Worm (Caenorhabditis elegans) whole organism, L4 larva: Measurements from ENCODE around the gene slmp-1.
A peak's percentile ranks its signal among the peaks of the same experiment; 100 is the strongest.

ENCODE experiments used
- D1046.2 ChIP-seq: fragments of 200-800 bp; sonication (Bioruptor generic); IDR thresholded peaks from 2 replicates; pipeline ENCODE4 v1.3.6; 2022; ENCODE audit warnings: missing genetic modification characterization, missing compliant biosample characterization
- F26F4.8 ChIP-seq: fragments of 200-800 bp; sonication (Bioruptor generic); conservative IDR thresholded peaks from 2 replicates; pipeline ENCODE4 v1.3.6; 2022; ENCODE audit warnings: missing genetic modification characterization, missing compliant biosample characterization
- F37D6.2 ChIP-seq: sonication (generic microtip); optimal IDR thresholded peaks from 2 replicates; lab custom pipeline; 2016; ENCODE audit warnings: mild to moderate bottlenecking, missing genetic modification characterization, missing compliant biosample characterization
- F49E8.2 ChIP-seq: sonication (generic microtip); optimal IDR thresholded peaks from 2 replicates; lab custom pipeline; 2016; ENCODE audit warnings: missing compliant biosample characterization, mild to moderate bottlenecking, missing genetic modification characterization, borderline replicate concordance
- Y48G9A.11 ChIP-seq: fragments of 200-800 bp; sonication (Bioruptor generic); IDR thresholded peaks from 2 replicates; pipeline ENCODE4 v1.3.6; 2022; ENCODE audit warnings: missing genetic modification reagents, missing genetic modification characterization, missing compliant biosample characterization
- Y5F2A.4 ChIP-seq: fragments of 200-800 bp; sonication (Bioruptor generic); optimal IDR thresholded peaks from 2 replicates; lab custom pipeline; 2018; ENCODE audit warnings: mild to moderate bottlenecking, missing genetic modification characterization, missing compliant biosample characterization
- aha-1 ChIP-seq: fragments of 150-350 bp; peaks from one replicate; lab custom pipeline; 2014; ENCODE audit warnings: missing biosample characterization, missing genetic modification characterization
- aly-2 ChIP-seq: sonication (generic microtip); optimal IDR thresholded peaks from 2 replicates; lab custom pipeline; 2018; ENCODE audit warnings: missing biosample characterization, missing genetic modification characterization
- ama-1 ChIP-seq: fragments of 150-350 bp; optimal IDR thresholded peaks from 2 replicates; lab custom pipeline; 2014; ENCODE audit warnings: inconsistent platforms, mixed read lengths
- arid-1 ChIP-seq: fragments of 200-800 bp; sonication (Bioruptor generic); conservative IDR thresholded peaks from 2 replicates; pipeline ENCODE4 v1.3.6; 2022; ENCODE audit warnings: missing genetic modification reagents, missing genetic modification characterization, missing compliant biosample characterization
- ceh-28 ChIP-seq: fragments of 150-350 bp; optimal IDR thresholded peaks from 2 replicates; lab custom pipeline; 2014; ENCODE audit warnings: missing biosample characterization, missing genetic modification reagents, missing genetic modification characterization
- ceh-82 ChIP-seq: sonication (generic microtip); optimal IDR thresholded peaks from 2 replicates; lab custom pipeline; 2017; ENCODE audit warnings: missing biosample characterization, missing genetic modification characterization
- ces-1 ChIP-seq: fragments of 150-350 bp; sonication (generic microtip); optimal IDR thresholded peaks from 4 replicates; lab custom pipeline; 2014; ENCODE audit warnings: missing biosample characterization, missing genetic modification reagents, missing genetic modification characterization
- cey-2 ChIP-seq: sonication (generic microtip); optimal IDR thresholded peaks from 3 replicates; lab custom pipeline; 2017; ENCODE audit warnings: missing genetic modification characterization, mild to moderate bottlenecking, missing compliant biosample characterization, antibody characterized with exemption, borderline replicate concordance; ENCODE audit not compliant: insufficient read depth
- daf-12 ChIP-seq: fragments of 150-350 bp; optimal IDR thresholded peaks from 2 replicates; lab custom pipeline; 2014; ENCODE audit warnings: missing biosample characterization, missing genetic modification reagents, missing genetic modification characterization
- daf-19 ChIP-seq: fragments of 200-800 bp; sonication (Bioruptor generic); conservative IDR thresholded peaks from 2 replicates; pipeline ENCODE4 v1.3.6; 2022; ENCODE audit warnings: missing genetic modification characterization, missing compliant biosample characterization
- dmd-6 ChIP-seq: fragments of 200-800 bp; sonication (Bioruptor generic); IDR thresholded peaks from 2 replicates; pipeline ENCODE4 v1.3.6; 2022; ENCODE audit warnings: missing genetic modification reagents, missing genetic modification characterization, missing compliant biosample characterization
- dmd-9 ChIP-seq: fragments of 200-800 bp; sonication (Bioruptor generic); IDR thresholded peaks from 2 replicates; pipeline ENCODE4 v1.3.6; 2022; ENCODE audit warnings: missing genetic modification reagents, missing genetic modification characterization, missing compliant biosample characterization
- duxl-1 ChIP-seq: sonication (generic microtip); optimal IDR thresholded peaks from 2 replicates; lab custom pipeline; 2016; ENCODE audit warnings: mild to moderate bottlenecking, missing genetic modification characterization, moderate library complexity, missing compliant biosample characterization; ENCODE audit not compliant: poor library complexity
- egl-27 ChIP-seq: sonication (generic microtip); optimal IDR thresholded peaks from 3 replicates; lab custom pipeline; 2017; ENCODE audit warnings: missing biosample characterization, missing genetic modification reagents, missing genetic modification characterization
- fkh-10 ChIP-seq: fragments of 150-350 bp; optimal IDR thresholded peaks from 2 replicates; lab custom pipeline; 2014; ENCODE audit warnings: missing biosample characterization, missing genetic modification reagents, missing genetic modification characterization
- gei-8 ChIP-seq: fragments of 200-800 bp; sonication (Bioruptor generic); optimal IDR thresholded peaks from 2 replicates; lab custom pipeline; 2018; ENCODE audit warnings: mild to moderate bottlenecking, missing genetic modification characterization, missing compliant biosample characterization
- jun-1 ChIP-seq: fragments of 150-350 bp; optimal IDR thresholded peaks from 2 replicates; lab custom pipeline; 2014; ENCODE audit warnings: missing biosample characterization, missing genetic modification reagents, missing genetic modification characterization
- mdl-1 ChIP-seq, 2 experiments: fragments of 150-350 bp in 1 of 2; sonication (generic microtip) in 1 of 2; optimal IDR thresholded peaks; 2 replicates each; lab custom pipeline; 2014 to 2017; ENCODE audit warnings: missing biosample characterization in 2 of 2, missing genetic modification characterization in 2 of 2
- mdt-29 ChIP-seq: fragments of 200-800 bp; sonication (Bioruptor generic); IDR thresholded peaks from 2 replicates; pipeline ENCODE4 v1.3.6; 2022; ENCODE audit warnings: missing genetic modification reagents, missing genetic modification characterization, missing compliant biosample characterization
- mep-1 ChIP-seq: fragments of 150-350 bp; sonication (generic microtip); optimal IDR thresholded peaks from 3 replicates; lab custom pipeline; 2014; ENCODE audit warnings: missing biosample characterization, missing genetic modification characterization
- mes-2 ChIP-seq: sonication (generic microtip); optimal IDR thresholded peaks from 2 replicates; lab custom pipeline; 2016; ENCODE audit warnings: missing genotype, mild to moderate bottlenecking, missing genetic modification characterization, missing compliant biosample characterization; ENCODE audit not compliant: poor library complexity, severe bottlenecking
- nhr-10 ChIP-seq: fragments of 150-350 bp; optimal IDR thresholded peaks from 2 replicates; lab custom pipeline; 2014; ENCODE audit warnings: missing biosample characterization, missing genetic modification characterization
- nhr-11 ChIP-seq: fragments of 150-350 bp; optimal IDR thresholded peaks from 2 replicates; lab custom pipeline; 2014; ENCODE audit warnings: missing biosample characterization, missing genetic modification characterization
- nhr-25 ChIP-seq: sonication (generic microtip); optimal IDR thresholded peaks from 2 replicates; lab custom pipeline; 2017; ENCODE audit warnings: missing genetic modification characterization, mild to moderate bottlenecking, missing compliant biosample characterization, antibody characterized with exemption, moderate library complexity, borderline replicate concordance; ENCODE audit not compliant: insufficient read depth
- nhr-41 ChIP-seq: fragments of 200-800 bp; sonication (Bioruptor generic); IDR thresholded peaks from 2 replicates; pipeline ENCODE4 v1.3.6; 2022; ENCODE audit warnings: missing genetic modification reagents, missing genetic modification characterization, missing compliant biosample characterization
- nhr-42 ChIP-seq: fragments of 200-800 bp; sonication (Bioruptor generic); IDR thresholded peaks from 2 replicates; pipeline ENCODE4 v1.3.6; 2022; ENCODE audit warnings: missing genetic modification characterization, missing compliant biosample characterization
- nhr-76 ChIP-seq: fragments of 150-350 bp; optimal IDR thresholded peaks from 2 replicates; lab custom pipeline; 2014; ENCODE audit warnings: missing biosample characterization, missing genetic modification characterization
- pqm-1 ChIP-seq: sonication (generic microtip); optimal IDR thresholded peaks from 2 replicates; lab custom pipeline; 2017; ENCODE audit warnings: missing biosample characterization, missing genetic modification characterization
- rbr-2 ChIP-seq: sonication (generic microtip); optimal IDR thresholded peaks from 2 replicates; lab custom pipeline; 2016; ENCODE audit warnings: missing genotype, missing genetic modification characterization, missing compliant biosample characterization
- saeg-2 ChIP-seq: fragments of 200-800 bp; sonication (Bioruptor generic); IDR thresholded peaks from 2 replicates; pipeline ENCODE4 v1.3.6; 2022; ENCODE audit warnings: missing genetic modification reagents, missing genetic modification characterization, missing compliant biosample characterization
- skn-1 ChIP-seq: fragments of 150-350 bp; optimal IDR thresholded peaks from 2 replicates; lab custom pipeline; 2014; ENCODE audit warnings: missing biosample characterization, missing genetic modification characterization
- snpc-1.2 ChIP-seq: fragments of 200-800 bp; sonication (Bioruptor generic); IDR thresholded peaks from 2 replicates; pipeline ENCODE4 v1.3.6; 2022; ENCODE audit warnings: missing genetic modification reagents, missing genetic modification characterization, missing compliant biosample characterization
- spr-1 ChIP-seq: sonication (generic microtip); optimal IDR thresholded peaks from 2 replicates; lab custom pipeline; 2016; ENCODE audit warnings: mild to moderate bottlenecking, missing genetic modification characterization, missing compliant biosample characterization
- spr-3 ChIP-seq: fragments of 200-800 bp; sonication (Bioruptor generic); optimal IDR thresholded peaks from 2 replicates; lab custom pipeline; 2018; ENCODE audit warnings: mild to moderate bottlenecking, missing genetic modification characterization, missing compliant biosample characterization
- tra-1 ChIP-seq: fragments of 200-800 bp; sonication (Bioruptor generic); IDR thresholded peaks from 2 replicates; pipeline ENCODE4 v1.3.6; 2022; ENCODE audit warnings: missing genetic modification reagents, missing genetic modification characterization, missing compliant biosample characterization
- unc-130 ChIP-seq: sonication (generic microtip); optimal IDR thresholded peaks from 2 replicates; lab custom pipeline; 2016; ENCODE audit warnings: missing genetic modification reagents, missing genetic modification characterization, missing compliant biosample characterization
- unc-39 ChIP-seq: sonication (generic microtip); optimal IDR thresholded peaks from 2 replicates; lab custom pipeline; 2017; ENCODE audit warnings: missing biosample characterization, missing genetic modification characterization
- unc-62 ChIP-seq, 3 experiments: fragments of 150-350 bp in 1 of 3; sonication (generic microtip); optimal IDR thresholded peaks in 2 of 3; peaks in 1 of 3; 1 replicate in 1 of 3; 2 replicates in 2 of 3; lab custom pipeline; 2014 to 2017; ENCODE audit warnings: missing biosample characterization in 3 of 3, missing genetic modification characterization in 3 of 3, missing genetic modification reagents in 3 of 3, missing genotype in 1 of 3
- zip-2 ChIP-seq: fragments of 150-350 bp; optimal IDR thresholded peaks from 2 replicates; lab custom pipeline; 2014; ENCODE audit warnings: missing biosample characterization, missing genetic modification characterization
- ztf-11 ChIP-seq: fragments of 150-350 bp; optimal IDR thresholded peaks from 2 replicates; lab custom pipeline; 2014; ENCODE audit warnings: missing biosample characterization, missing genetic modification characterization
- ztf-7 ChIP-seq: fragments of 150-350 bp; optimal IDR thresholded peaks from 2 replicates; lab custom pipeline; 2014; ENCODE audit warnings: missing biosample characterization, missing genetic modification characterization

Gene slmp-1

DNA sequence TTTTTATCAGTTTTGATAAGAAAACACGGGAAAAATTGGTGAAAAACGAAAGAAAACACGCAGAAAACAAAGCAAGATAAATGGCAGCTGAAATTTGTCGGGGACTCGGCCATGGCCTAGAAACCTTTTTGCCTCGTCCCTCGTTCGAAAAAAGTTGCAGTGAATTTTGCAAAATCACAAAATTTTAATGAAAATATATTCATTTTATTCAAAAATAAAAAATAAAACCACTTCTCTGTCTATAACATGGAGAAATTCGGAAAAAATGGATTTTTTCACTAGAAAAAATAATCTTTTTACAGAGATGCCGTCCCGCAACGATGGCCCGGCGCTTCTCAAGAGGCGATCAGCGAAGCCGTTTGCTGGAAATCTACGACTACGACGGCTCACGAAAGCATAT is 8.6 kb downstream of the slmp-1 start, which contains the start of gene Y67D8A.2:
TSS of gene Y67D8A.2 (plus strand) at position 301 of the 400 bp plus-strand sequence.
- TF ChIP-seq zip-2 (tag; lab: Kevin White, UChicago): no peak
- TF ChIP-seq D1046.2 (GFP tag; lab: Robert Waterston, UW): no peak
- TF ChIP-seq nhr-42: no peak
- no peak for TF ChIP-seq unc-39 (tag; lab: Kevin White, UChicago)
- no peak for TF ChIP-seq daf-12 (tag; lab: Kevin White, UChicago)
- TF ChIP-seq aha-1 (tag; lab: Kevin White, UChicago): no peak
- no peak for TF ChIP-seq pqm-1 (tag; lab: Kevin White, UChicago)
- TF ChIP-seq mep-1 (tag; lab: Kevin White, UChicago): no peak
- TF ChIP-seq ceh-28 (tag; lab: Kevin White, UChicago): no peak
- TF ChIP-seq unc-62 (GFP tag; optimal IDR thresholded peaks at IDR 0.05 in 1 of 2; lab: Kevin White, UChicago): no peak
- TF ChIP-seq unc-62 (tag; optimal IDR thresholded peaks at IDR 0.05; lab: Kevin White, UChicago): no peak
- TF ChIP-seq jun-1 (tag; lab: Kevin White, UChicago): no peak
- no peak for TF ChIP-seq nhr-76 (tag; lab: Kevin White, UChicago)
- no peak for TF ChIP-seq nhr-10 (tag; lab: Kevin White, UChicago)
- TF ChIP-seq tra-1 (GFP tag; lab: Robert Waterston, UW): no peak

DNA sequence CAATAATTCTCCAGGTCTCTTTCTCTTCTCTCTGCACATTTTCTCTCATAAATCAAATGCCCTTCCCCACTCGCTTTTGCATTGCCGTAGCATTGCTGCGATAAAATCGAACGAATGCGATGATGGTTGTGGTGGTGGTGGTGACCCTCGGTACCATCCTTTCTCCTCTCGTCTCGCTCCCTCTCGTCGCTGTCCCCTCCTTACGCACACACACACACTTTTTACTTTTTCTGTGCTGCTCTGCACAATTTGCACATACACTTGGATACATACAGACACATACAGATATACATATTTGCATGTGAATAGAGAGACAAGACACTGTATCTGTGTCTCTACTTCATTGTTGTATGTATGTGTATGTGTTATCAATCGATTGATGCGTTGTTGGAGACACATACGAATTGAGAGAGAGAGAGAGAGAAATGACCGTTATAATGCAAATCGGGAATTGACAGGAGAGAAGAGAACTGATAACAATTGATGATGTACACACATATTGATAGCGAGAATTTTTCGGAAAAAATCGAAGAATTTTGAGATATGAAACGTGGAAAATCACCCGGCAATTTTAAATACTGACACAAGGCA is 14.1 kb downstream of the slmp-1 start:
- TF ChIP-seq F26F4.8 (GFP tag; lab: Robert Waterston, UW): no peak
- TF ChIP-seq nhr-25 (tag; lab: Kevin White, UChicago): peak; percentile 5
- TF ChIP-seq duxl-1 (tag; lab: Kevin White, UChicago): no peak
- no peak for TF ChIP-seq Y48G9A.11 (GFP tag; lab: Robert Waterston, UW)
- TF ChIP-seq cey-2 (tag; lab: Kevin White, UChicago): no peak
- TF ChIP-seq unc-39 (tag; lab: Kevin White, UChicago): no peak
- peak; percentile 37 for TF ChIP-seq spr-1 (tag; lab: Kevin White, UChicago)
- no peak for TF ChIP-seq arid-1 (GFP tag; lab: Robert Waterston, UW)
- no peak for TF ChIP-seq ztf-11 (tag; lab: Kevin White, UChicago)
- TF ChIP-seq ztf-7 (tag; lab: Kevin White, UChicago): no peak
- TF ChIP-seq mep-1 (tag; lab: Kevin White, UChicago): peak; percentile 86
- peak; percentile 55 for TF ChIP-seq rbr-2 (tag; lab: Kevin White, UChicago)
- no peak for TF ChIP-seq daf-19 (GFP tag; lab: Robert Waterston, UW)
- no peak for TF ChIP-seq F49E8.2 (tag; lab: Kevin White, UChicago)
- TF ChIP-seq saeg-2: no peak
- no peak for TF ChIP-seq spr-3
- no peak for TF ChIP-seq D1046.2 (GFP tag; lab: Robert Waterston, UW)
- no peak for TF ChIP-seq ama-1 (lab: Kevin White, UChicago)
- TF ChIP-seq aly-2: no peak
- TF ChIP-seq Y5F2A.4 (GFP tag; lab: Kevin White, UChicago): no peak
- no peak for TF ChIP-seq ceh-82 (tag; lab: Kevin White, UChicago)
- no peak for TF ChIP-seq mdt-29 (GFP tag; lab: Robert Waterston, UW)
- peak; percentile 55 for TF ChIP-seq ceh-28 (tag; lab: Kevin White, UChicago)
- peak; percentile 55 for TF ChIP-seq gei-8 (GFP tag; lab: Kevin White, UChicago)
- peak; percentile 5 for TF ChIP-seq nhr-10 (tag; lab: Kevin White, UChicago)
- no peak for TF ChIP-seq fkh-10 (GFP tag; lab: Kevin White, UChicago)
- TF ChIP-seq unc-130: no peak
- TF ChIP-seq skn-1 (tag; lab: Kevin White, UChicago): no peak
- TF ChIP-seq nhr-11 (tag; lab: Kevin White, UChicago): no peak
- peak; percentile 57 for TF ChIP-seq jun-1 (tag; lab: Kevin White, UChicago)
- no peak for TF ChIP-seq dmd-9 (GFP tag; lab: Robert Waterston, UW)
- peak in 1 of 2 experiments; percentile 81 for TF ChIP-seq mdl-1 (tag; optimal IDR thresholded peaks at IDR 0.05; lab: Kevin White, UChicago)
- TF ChIP-seq mes-2: peak; percentile 60
- peak; percentile 97 for TF ChIP-seq pqm-1 (tag; lab: Kevin White, UChicago)
- TF ChIP-seq F37D6.2 (tag; lab: Kevin White, UChicago): no peak
- no peak for TF ChIP-seq egl-27 (tag; lab: Kevin White, UChicago)
- TF ChIP-seq dmd-6: peak; percentile 89
- no peak for TF ChIP-seq nhr-41 (GFP tag; lab: Robert Waterston, UW)
- peak; percentile 30 to 99 for TF ChIP-seq unc-62 (GFP tag; optimal IDR thresholded peaks at IDR 0.05 in 1 of 2; lab: Kevin White, UChicago)
- TF ChIP-seq unc-62 (tag; optimal IDR thresholded peaks at IDR 0.05; lab: Kevin White, UChicago): no peak
- TF ChIP-seq snpc-1.2 (GFP tag; lab: Robert Waterston, UW): no peak
- TF ChIP-seq ces-1 (GFP tag; lab: Kevin White, UChicago): no peak
